Worm (Caenorhabditis elegans) whole organism, late embryonic: Measurements from ENCODE around the gene srt-18.

Source experiments
- C08G9.2 ChIP-seq: sonication (generic microtip); optimal IDR thresholded peaks from 2 replicates; lab custom pipeline; 2016; ENCODE audit warnings: mild to moderate bottlenecking, missing genetic modification characterization, moderate library complexity, missing compliant biosample characterization
- T23F11.4 ChIP-seq: fragments of 200-800 bp; sonication (Bioruptor generic); optimal IDR thresholded peaks from 2 replicates; lab custom pipeline; 2018; ENCODE audit warnings: mild to moderate bottlenecking, missing genetic modification characterization, missing compliant biosample characterization
- ama-1 ChIP-seq: fragments of 150-350 bp; optimal IDR thresholded peaks from 2 replicates; lab custom pipeline; 2014
- ceh-2 ChIP-seq: sonication (generic microtip); optimal IDR thresholded peaks from 2 replicates; lab custom pipeline; 2016; ENCODE audit warnings: missing genotype, missing genetic modification characterization, missing compliant biosample characterization
- elt-2 ChIP-seq: sonication (generic microtip); optimal IDR thresholded peaks from 2 replicates; lab custom pipeline; 2016; ENCODE audit warnings: missing genetic modification reagents, missing genetic modification characterization, missing compliant biosample characterization
- fax-1 ChIP-seq: sonication (generic microtip); optimal IDR thresholded peaks from 2 replicates; lab custom pipeline; 2016; ENCODE audit warnings: missing genotype, missing genetic modification characterization, missing compliant biosample characterization
- hlh-13 ChIP-seq: fragments of 200-800 bp; sonication (Bioruptor generic); optimal IDR thresholded peaks from 2 replicates; lab custom pipeline; 2018; ENCODE audit warnings: mild to moderate bottlenecking, missing genetic modification characterization, missing compliant biosample characterization
- lim-6 ChIP-seq: sonication (generic microtip); optimal IDR thresholded peaks from 2 replicates; lab custom pipeline; 2016; ENCODE audit warnings: missing genetic modification characterization, missing compliant biosample characterization
- nfya-1 ChIP-seq: sonication (generic microtip); optimal IDR thresholded peaks from 2 replicates; lab custom pipeline; 2017; ENCODE audit warnings: missing genetic modification characterization, mild to moderate bottlenecking, missing compliant biosample characterization, antibody characterized with exemption, moderate library complexity
- nhr-11 ChIP-seq: fragments of 150-350 bp; optimal IDR thresholded peaks from 2 replicates; lab custom pipeline; 2014; ENCODE audit warnings: missing biosample characterization, missing genetic modification characterization
- nhr-232 ChIP-seq: sonication (generic microtip); optimal IDR thresholded peaks from 2 replicates; lab custom pipeline; 2016; ENCODE audit warnings: missing genetic modification characterization, missing compliant biosample characterization
- pha-4 ChIP-seq: fragments of 150-350 bp; optimal IDR thresholded peaks from 2 replicates; lab custom pipeline; 2018; ENCODE audit warnings: missing biosample characterization, missing genetic modification reagents, missing genetic modification characterization
- sox-4 ChIP-seq: sonication (generic microtip); optimal IDR thresholded peaks from 2 replicates; lab custom pipeline; 2017; ENCODE audit warnings: mild to moderate bottlenecking, missing genetic modification characterization, inconsistent platforms, missing compliant biosample characterization

ce11 chrV:9024713-9025112 is 9.3 kb upstream of the srt-18 start, which contains the start of gene bus-1:
- TF ChIP-seq pha-4 (tag; lab: Kevin White, UChicago) (no peak), T23F11.4 (no peak), C08G9.2 (tag; lab: Kevin White, UChicago) (no peak), ceh-2 (tag; lab: Kevin White, UChicago) (no peak), nhr-11 (tag; lab: Kevin White, UChicago) (no peak), sox-4 (no peak), hlh-13 (no peak), lim-6 (tag; lab: Kevin White, UChicago) (no peak), ama-1 (no peak), nhr-232 (tag; lab: Kevin White, UChicago) (no peak), elt-2 (tag; lab: Kevin White, UChicago) (no peak), nfya-1 (tag; lab: Kevin White, UChicago) (no peak), fax-1 (tag; lab: Kevin White, UChicago) (no peak)
